Worm (Caenorhabditis elegans): Measurements from ENCODE around the gene tdo-2.

The tdo-2 gene

DNA sequence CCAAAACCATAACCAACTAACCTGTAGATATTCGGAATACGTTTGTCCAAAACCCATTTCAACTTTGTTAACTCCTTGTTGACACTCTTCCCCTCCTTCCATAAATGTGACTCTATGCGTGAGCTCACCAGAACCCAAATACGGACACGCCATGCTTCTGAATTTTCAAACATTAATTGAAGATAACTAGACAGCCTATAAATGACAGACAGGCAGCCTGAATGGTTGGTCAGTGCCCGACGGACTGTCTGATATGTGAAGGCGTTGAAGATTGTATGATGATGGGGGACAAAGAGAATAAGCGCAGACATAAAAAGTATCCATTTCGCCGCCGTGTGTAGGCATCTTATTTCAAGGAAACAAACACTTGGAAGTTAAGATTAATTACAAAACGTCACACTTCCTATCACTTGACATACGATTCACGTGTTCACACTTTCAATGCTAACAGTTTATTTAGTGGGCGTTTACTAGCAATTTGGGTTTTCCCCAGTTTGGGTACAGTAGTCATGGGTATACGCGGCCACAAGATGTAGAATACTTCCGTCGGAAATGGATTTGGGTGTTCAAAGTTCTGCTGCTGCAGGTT lies at the start of gene tdo-2, which contains the start of gene C28H8.2:
Gene tdo-2, minus strand, starts transcription at position 157 of the 589 bp plus-strand sequence.
Gene C28H8.2, plus strand, starts transcription at position 524 of the 589 bp plus-strand sequence.
- no peak for TF ChIP-seq aly-1 (tag; optimal IDR thresholded peaks at IDR 0.05)

DNA sequence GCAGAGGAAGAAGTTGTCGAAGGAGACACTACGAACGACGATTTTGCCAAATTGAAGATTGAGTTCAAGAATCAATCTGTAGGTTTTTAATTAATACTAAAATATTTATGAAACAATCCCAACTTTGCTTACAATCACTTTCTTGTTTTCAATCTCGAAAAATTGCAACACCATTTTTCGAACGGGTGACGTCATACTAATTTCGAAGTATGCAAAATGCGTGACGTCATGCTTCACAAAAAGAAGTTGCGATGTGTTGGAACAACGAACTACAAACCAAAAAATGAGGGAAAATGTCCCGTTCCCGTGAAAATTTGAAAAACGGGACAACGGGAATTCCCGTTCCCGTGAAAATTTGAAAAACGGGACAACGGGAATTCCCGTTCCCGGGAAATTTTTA lies 47.9 kb upstream of the tdo-2 start:
- TF ChIP-seq ceh-36 (tag; optimal IDR thresholded peaks at IDR 0.05) (no peak), sea-1 (GFP tag; conservative IDR thresholded peaks at IDR 0.05) (no peak)

DNA sequence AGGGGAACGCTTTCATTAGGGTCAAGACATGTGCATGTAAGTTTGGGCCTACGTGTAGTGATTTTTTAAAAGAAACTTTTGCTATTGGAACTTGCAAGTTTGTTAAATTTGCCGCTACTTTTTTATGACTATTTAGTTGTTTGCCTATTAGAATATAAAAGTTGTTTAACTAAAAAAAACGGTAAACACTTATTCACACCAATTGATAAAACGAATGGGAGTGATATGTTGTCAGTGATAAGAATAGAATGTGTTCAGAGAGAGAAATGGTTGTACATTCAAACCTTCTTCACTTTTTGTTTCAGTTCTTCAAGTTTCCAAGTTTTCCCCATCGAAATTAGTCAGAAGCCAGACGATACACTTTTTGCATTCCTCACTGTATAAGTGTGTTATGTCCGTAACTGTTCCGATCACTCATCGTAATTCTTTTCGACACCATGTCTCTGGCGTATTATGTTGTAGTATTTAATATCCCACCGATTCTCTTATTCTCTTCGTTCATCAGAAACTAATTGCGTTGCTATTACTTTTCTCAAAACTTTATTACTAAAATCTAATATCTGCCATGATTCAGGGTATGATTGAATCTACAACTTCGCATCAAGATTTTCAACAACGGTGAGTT lies 46.2 kb upstream of the tdo-2 start, which contains the start of gene dct-6:
Gene dct-6, plus strand, starts transcription at position 575 of the 625 bp plus-strand sequence.
- TF ChIP-seq scrt-1 (GFP tag; IDR thresholded peaks at IDR 0.05) (no peak), flt-1 (GFP tag; IDR thresholded peaks at IDR 0.05) (no peak), ets-7 (tag; optimal IDR thresholded peaks at IDR 0.05) (no peak)

DNA sequence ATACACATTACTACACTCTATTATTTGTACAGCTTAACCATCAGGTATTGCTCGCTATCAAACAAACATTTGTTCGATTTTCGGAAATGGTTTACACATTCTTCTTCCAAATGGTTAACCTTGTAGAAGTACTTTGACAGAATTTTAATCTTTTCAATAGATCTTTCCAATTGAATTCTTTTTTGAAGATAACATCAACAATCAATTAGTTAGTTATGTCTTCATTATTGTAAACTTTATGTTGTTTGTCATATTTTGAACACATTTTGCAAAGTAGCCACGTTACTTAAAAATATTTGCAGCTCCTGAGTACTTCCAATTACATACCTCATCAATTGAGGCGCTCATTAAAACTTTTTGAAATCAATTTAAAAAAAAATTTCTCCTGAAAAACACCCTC lies 45.6 kb upstream of the tdo-2 start:
- TF ChIP-seq ama-1 (optimal IDR thresholded peaks at IDR 0.05): no peak

DNA sequence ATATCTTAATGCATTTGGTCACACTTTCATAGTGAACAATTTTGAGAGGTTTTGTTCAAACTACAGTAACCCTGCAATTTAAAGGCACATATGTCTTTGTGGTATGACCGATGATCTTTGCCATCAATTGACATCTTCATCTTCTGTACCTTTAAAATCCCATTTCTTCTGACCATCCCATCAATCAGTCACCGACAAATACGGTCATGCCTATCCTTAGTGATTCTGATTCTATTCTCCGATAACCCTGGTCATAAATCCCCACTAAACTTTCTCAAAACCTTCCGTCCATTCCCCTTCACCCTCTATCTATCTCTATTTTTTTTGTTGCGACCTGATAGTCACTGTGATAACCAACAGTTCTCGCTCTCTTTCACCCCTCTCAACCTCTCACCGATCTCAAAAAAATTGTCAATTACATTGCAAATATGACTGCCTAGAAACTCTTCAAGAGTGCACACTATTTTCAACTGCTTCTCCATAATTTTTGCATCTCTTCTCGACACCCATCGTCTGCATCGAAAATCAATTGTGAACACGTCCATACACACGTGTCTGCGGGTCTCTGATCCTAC lies 44.4 kb upstream of the tdo-2 start:
- TF ChIP-seq ceh-36 (tag; optimal IDR thresholded peaks at IDR 0.05) (no peak), hmg-4 (GFP tag; optimal IDR thresholded peaks at IDR 0.05) (no peak), pes-1 (GFP tag; IDR thresholded peaks at IDR 0.05) (no peak), tbx-11 (GFP tag; IDR thresholded peaks at IDR 0.05) (no peak), hmbx-1 (tag; optimal IDR thresholded peaks at IDR 0.05) (no peak), flt-1 (GFP tag; IDR thresholded peaks at IDR 0.05) (no peak), tbx-37 (GFP tag; conservative IDR thresholded peaks at IDR 0.05) (no peak), aly-1 (tag; optimal IDR thresholded peaks at IDR 0.05) (no peak), hnd-1 (tag; optimal IDR thresholded peaks at IDR 0.05) (no peak), F13C5.2 (tag; optimal IDR thresholded peaks at IDR 0.05) (no peak), ets-7 (tag; optimal IDR thresholded peaks at IDR 0.05) (no peak), ceh-13 (GFP tag; optimal IDR thresholded peaks at IDR 0.05) (no peak), B0310.2 (tag; optimal IDR thresholded peaks at IDR 0.05) (no peak), sea-1 (GFP tag; conservative IDR thresholded peaks at IDR 0.05) (no peak), ama-1 (optimal IDR thresholded peaks at IDR 0.05) (no peak), scrt-1 (GFP tag; IDR thresholded peaks at IDR 0.05) (no peak), tra-4 (tag; optimal IDR thresholded peaks at IDR 0.05) (no peak)

DNA sequence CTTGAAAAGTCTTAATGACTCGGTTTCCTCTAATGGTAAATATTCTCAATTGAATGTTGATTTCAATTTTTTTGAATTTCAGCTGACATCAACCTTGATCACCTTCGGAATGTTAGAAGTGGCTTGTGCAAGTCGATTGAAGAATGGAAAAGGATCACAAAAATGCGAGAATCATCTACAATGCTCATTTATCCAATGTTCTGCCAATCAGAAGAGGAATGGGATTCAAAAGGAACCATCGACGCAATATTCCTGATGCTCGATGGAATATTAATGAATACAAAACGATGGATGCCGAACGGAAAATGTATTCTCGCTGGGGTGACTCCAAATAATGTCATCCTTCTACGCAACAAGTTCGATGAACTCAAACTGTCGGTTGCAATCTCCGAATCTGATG lies 41.8 kb upstream of the tdo-2 start:
- TF ChIP-seq aly-1 (tag; optimal IDR thresholded peaks at IDR 0.05) (no peak), ceh-36 (tag; optimal IDR thresholded peaks at IDR 0.05) (no peak), ama-1 (optimal IDR thresholded peaks at IDR 0.05) (no peak), scrt-1 (GFP tag; IDR thresholded peaks at IDR 0.05) (no peak), tra-4 (tag; optimal IDR thresholded peaks at IDR 0.05) (no peak), sea-1 (GFP tag; conservative IDR thresholded peaks at IDR 0.05) (no peak), pes-1 (GFP tag; IDR thresholded peaks at IDR 0.05) (no peak), ceh-13 (GFP tag; optimal IDR thresholded peaks at IDR 0.05) (no peak)

DNA sequence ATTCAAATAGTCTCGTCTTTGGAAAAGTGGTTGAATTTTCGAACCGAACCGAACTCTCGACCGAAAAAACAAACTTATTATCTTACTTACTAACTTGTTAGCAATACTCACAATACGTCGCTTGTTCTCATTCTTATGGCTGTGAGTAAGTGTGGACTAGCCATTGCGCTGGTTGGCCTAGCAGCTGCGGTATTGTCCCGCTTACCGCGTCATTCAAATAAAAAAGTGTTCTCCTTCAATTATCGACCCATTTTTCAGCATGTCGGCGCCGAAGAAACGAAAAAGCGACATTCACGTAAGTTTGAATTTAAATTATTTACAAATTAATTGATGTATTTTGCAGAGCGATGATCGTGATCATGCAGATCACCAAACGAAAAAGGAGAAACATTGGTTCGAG lies 39.3 kb upstream of the tdo-2 start:
- no peak for TF ChIP-seq sea-1 (GFP tag; conservative IDR thresholded peaks at IDR 0.05)
- no peak for TF ChIP-seq scrt-1 (GFP tag; IDR thresholded peaks at IDR 0.05)
- TF ChIP-seq tbx-11 (GFP tag; IDR thresholded peaks at IDR 0.05): no peak
- TF ChIP-seq aly-1 (tag; optimal IDR thresholded peaks at IDR 0.05): no peak
- TF ChIP-seq tra-4 (tag; optimal IDR thresholded peaks at IDR 0.05): no peak
- TF ChIP-seq ceh-36 (tag; optimal IDR thresholded peaks at IDR 0.05): no peak
- no peak for TF ChIP-seq flt-1 (GFP tag; IDR thresholded peaks at IDR 0.05)
- no peak for TF ChIP-seq tbx-37 (GFP tag; conservative IDR thresholded peaks at IDR 0.05)
- no peak for TF ChIP-seq B0310.2 (tag; optimal IDR thresholded peaks at IDR 0.05)
- no peak for TF ChIP-seq hmbx-1 (tag; optimal IDR thresholded peaks at IDR 0.05)
- no peak for TF ChIP-seq ceh-13 (GFP tag; optimal IDR thresholded peaks at IDR 0.05)

DNA sequence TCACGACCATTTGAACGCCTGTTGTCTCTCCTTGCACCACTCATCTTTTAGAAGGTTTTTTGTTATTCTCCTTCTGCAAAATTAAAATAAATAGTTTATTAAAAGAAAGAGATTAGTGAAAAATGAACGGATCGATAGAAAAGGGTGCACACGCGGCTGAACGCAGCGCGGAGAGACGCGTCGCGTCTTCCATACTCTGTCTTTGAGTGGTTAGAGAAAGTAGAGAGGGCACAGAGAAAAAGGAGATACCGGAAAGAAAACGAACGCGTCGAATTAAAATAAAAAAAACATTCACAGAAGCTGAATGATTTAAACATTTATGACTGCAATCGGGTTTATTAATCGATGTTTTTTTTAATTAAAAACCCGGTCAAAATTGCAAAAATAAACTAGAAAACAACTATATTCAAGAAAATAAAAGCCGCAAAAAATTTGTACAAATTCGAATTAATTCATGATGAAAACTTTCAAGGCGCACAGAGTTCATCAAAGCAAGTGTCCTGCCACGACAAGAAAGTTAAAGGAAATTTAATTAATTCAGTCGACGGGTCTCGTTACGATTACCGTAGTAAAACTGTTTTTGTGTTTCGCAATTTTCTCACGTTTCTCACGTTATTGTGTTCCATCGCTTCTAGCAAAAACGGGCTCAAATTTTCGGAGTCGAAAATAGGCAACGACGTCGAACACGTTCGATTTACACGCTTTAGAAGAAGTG lies 38.6 kb upstream of the tdo-2 start, which contains the start of the genes nono-1 and nop-1:
Gene nono-1, minus strand, starts transcription at position 75 of the 715 bp plus-strand sequence.
Gene nop-1, plus strand, starts transcription at position 551 of the 715 bp plus-strand sequence.
- peak; percentile 49 for TF ChIP-seq hmg-4 (GFP tag; optimal IDR thresholded peaks at IDR 0.05)
- TF ChIP-seq flt-1 (GFP tag; IDR thresholded peaks at IDR 0.05): no peak
- TF ChIP-seq tbx-11 (GFP tag; IDR thresholded peaks at IDR 0.05): no peak
- peak; percentile 2 for TF ChIP-seq F13C5.2 (tag; optimal IDR thresholded peaks at IDR 0.05)
- no peak for TF ChIP-seq hmbx-1 (tag; optimal IDR thresholded peaks at IDR 0.05)
